ENCODE assay signal across 6 fruit fly cellular contexts in genomic region chrX:3689079-3689478, dm6.
TF ChIP-seq lines count a peak whose summit lies in the region.

No protein-coding gene starts in this region.

- no peak for TF ChIP-seq CTCF in whole organism, embryonic (GFP tag; optimal IDR thresholded peaks at IDR 0.05; lab: Kevin White, UChicago)

TF ChIP-seq in whole organism, 6 proteins besides CTCF, POLR2A, EP300 and RAD21:
- peak; percentile 89 for TF ChIP-seq Dll (optimal IDR thresholded peaks at IDR 0.05; lab: Kevin White, UChicago)
- TF ChIP-seq psq (optimal IDR thresholded peaks at IDR 0.05; lab: Kevin White, UChicago): no peak

TF ChIP-seq in whole organism, adult, 20 proteins besides CTCF, POLR2A, EP300 and RAD21 (continues in another document):
- TF ChIP-seq CG5204 (GFP tag; optimal IDR thresholded peaks at IDR 0.05; lab: Kevin White, UChicago) (no peak), toe (GFP tag; optimal IDR thresholded peaks at IDR 0.05; lab: Kevin White, UChicago) (no peak), Hr96 (GFP tag; optimal IDR thresholded peaks at IDR 0.05; lab: Kevin White, UChicago) (no peak), Crg-1 (GFP tag; optimal IDR thresholded peaks at IDR 0.05; lab: Kevin White, UChicago) (peak; percentile 38), CG7045 (GFP tag; optimal IDR thresholded peaks at IDR 0.05; lab: Kevin White, UChicago) (no peak), cnc (optimal IDR thresholded peaks at IDR 0.05; lab: Kevin White, UChicago) (no peak), CG7101 (tag; optimal IDR thresholded peaks at IDR 0.05; lab: Kevin White, UChicago) (peak; percentile 18), pad (GFP tag; optimal IDR thresholded peaks at IDR 0.05; lab: Kevin White, UChicago) (peak; percentile 57), cic (GFP tag; optimal IDR thresholded peaks at IDR 0.05; lab: Kevin White, UChicago) (peak; percentile 31), CG33017 (tag; optimal IDR thresholded peaks at IDR 0.05; lab: Kevin White, UChicago) (peak; percentile 26), tj (GFP tag; optimal IDR thresholded peaks at IDR 0.05; lab: Kevin White, UChicago) (peak; percentile 89), CG14711 (tag; optimal IDR thresholded peaks at IDR 0.05; lab: Kevin White, UChicago) (no peak), CG12768 (GFP tag; optimal IDR thresholded peaks at IDR 0.05; lab: Kevin White, UChicago) (no peak), Clk (GFP tag; optimal IDR thresholded peaks at IDR 0.05; lab: Kevin White, UChicago) (no peak), bab1 (GFP tag; optimal IDR thresholded peaks at IDR 0.05; lab: Kevin White, UChicago) (peak; percentile 44), ovo (GFP tag; optimal IDR thresholded peaks at IDR 0.05; lab: Kevin White, UChicago) (no peak), Mnt (GFP tag; optimal IDR thresholded peaks at IDR 0.05; lab: Kevin White, UChicago) (peak; percentile 92), CG1620 (GFP tag; optimal IDR thresholded peaks at IDR 0.05; lab: Kevin White, UChicago) (no peak)

TF ChIP-seq in whole organism, embryonic, 481 proteins besides CTCF, POLR2A, EP300 and RAD21 (continues in another document):
- peak; percentile 41 for TF ChIP-seq nerfin-1 (tag; optimal IDR thresholded peaks at IDR 0.05; lab: Kevin White, UChicago)
- peak; percentile 54 for TF ChIP-seq Drgx (GFP tag; IDR thresholded peaks at IDR 0.05; lab: Robert Waterston, UW)
- TF ChIP-seq jigr1 (GFP tag; IDR thresholded peaks at IDR 0.05; lab: Robert Waterston, UW): no peak
- TF ChIP-seq CG32772 (GFP tag; IDR thresholded peaks at IDR 0.05; lab: Robert Waterston, UW): no peak
- TF ChIP-seq CG8388 (GFP tag; optimal IDR thresholded peaks at IDR 0.05; lab: Kevin White, UChicago): no peak
- no peak for TF ChIP-seq toy (GFP tag; IDR thresholded peaks at IDR 0.05; lab: Robert Waterston, UW)
- no peak for TF ChIP-seq CG34422 (GFP tag; IDR thresholded peaks at IDR 0.05; lab: Robert Waterston, UW)
- no peak for TF ChIP-seq zfh2 (GFP tag; optimal IDR thresholded peaks at IDR 0.05; lab: Kevin White, UChicago)
- peak; percentile 55; the same call in 1 of the 2 replicates for TF ChIP-seq vvl (GFP tag; IDR thresholded peaks at IDR 0.05; lab: Robert Waterston, UW)
- TF ChIP-seq PHDP (tag; optimal IDR thresholded peaks at IDR 0.05; lab: Kevin White, UChicago): no peak
- no peak for TF ChIP-seq ham (GFP tag; IDR thresholded peaks at IDR 0.05; lab: Robert Waterston, UW)
- TF ChIP-seq CG8944 (GFP tag; optimal IDR thresholded peaks at IDR 0.05; lab: Kevin White, UChicago): no peak
- peak; percentile 27; the same call in 1 of the 2 replicates for TF ChIP-seq CG13287 (GFP tag; IDR thresholded peaks at IDR 0.05; lab: Robert Waterston, UW; ENCODE audit: partially characterized antibody)
- no peak for TF ChIP-seq CG8290 (GFP tag; optimal IDR thresholded peaks at IDR 0.05; lab: Kevin White, UChicago)
- TF ChIP-seq CG8290 (tag; optimal IDR thresholded peaks at IDR 0.05; lab: Kevin White, UChicago): peak in 1 of 2 experiments; percentile 3
- TF ChIP-seq zen2 (GFP tag; IDR thresholded peaks at IDR 0.05; lab: Robert Waterston, UW; ENCODE audit: partially characterized antibody): peak; percentile 41; the same call in 1 of the 3 replicates
- TF ChIP-seq salm (tag; optimal IDR thresholded peaks at IDR 0.05; lab: Kevin White, UChicago): peak; percentile 5
- no peak for TF ChIP-seq Lim3 (GFP tag; IDR thresholded peaks at IDR 0.05; lab: Robert Waterston, UW)

TF ChIP-seq in whole organism, prepupa, 60 proteins besides CTCF, POLR2A, EP300 and RAD21 (continues in another document):
- TF ChIP-seq svp (GFP tag; lab: Kevin White, UChicago) (peak; percentile 56), OdsH (GFP tag; optimal IDR thresholded peaks at IDR 0.05; lab: Kevin White, UChicago) (no peak), fd85E (GFP tag; optimal IDR thresholded peaks at IDR 0.05; lab: Kevin White, UChicago) (no peak), CG16779 (tag; optimal IDR thresholded peaks at IDR 0.05; lab: Kevin White, UChicago) (peak; percentile 47), Sox102F (GFP tag; optimal IDR thresholded peaks at IDR 0.05; lab: Kevin White, UChicago) (peak; percentile 3), Met (GFP tag; optimal IDR thresholded peaks at IDR 0.05; lab: Kevin White, UChicago) (peak; percentile 31), achi (GFP tag; optimal IDR thresholded peaks at IDR 0.05; lab: Kevin White, UChicago) (peak; percentile 28), spab (GFP tag; optimal IDR thresholded peaks at IDR 0.05; lab: Kevin White, UChicago) (peak; percentile 34), CG3919 (GFP tag; optimal IDR thresholded peaks at IDR 0.05; lab: Kevin White, UChicago) (peak; percentile 50), CG10669 (GFP tag; optimal IDR thresholded peaks at IDR 0.05; lab: Kevin White, UChicago) (no peak), CG6276 (GFP tag; optimal IDR thresholded peaks at IDR 0.05; lab: Kevin White, UChicago) (peak; percentile 51), esn (GFP tag; optimal IDR thresholded peaks at IDR 0.05; lab: Kevin White, UChicago) (no peak), CG15336 (GFP tag; IDR thresholded peaks at IDR 0.05; lab: Robert Waterston, UW) (peak; percentile 49; the same call in 1 of the 2 replicates), net (GFP tag; optimal IDR thresholded peaks at IDR 0.05; lab: Kevin White, UChicago) (peak; percentile 28), pdm3 (GFP tag; optimal IDR thresholded peaks at IDR 0.05; lab: Kevin White, UChicago) (no peak), eg (GFP tag; IDR thresholded peaks at IDR 0.05; lab: Robert Waterston, UW) (peak; percentile 72; the same call in 2 of the 3 replicates), CG7368 (GFP tag; optimal IDR thresholded peaks at IDR 0.05; lab: Kevin White, UChicago) (peak; percentile 14), Eip75B (GFP tag; optimal IDR thresholded peaks at IDR 0.05; lab: Kevin White, UChicago) (no peak), CG6808 (GFP tag; optimal IDR thresholded peaks at IDR 0.05; lab: Kevin White, UChicago) (peak; percentile 63)

TF ChIP-seq in whole organism, pupa, 21 proteins besides CTCF, POLR2A, EP300 and RAD21 (continues in another document):
- no peak for TF ChIP-seq Snoo (tag; optimal IDR thresholded peaks at IDR 0.05; lab: Kevin White, UChicago)
- peak; percentile 86 for TF ChIP-seq CG12605 (GFP tag; IDR thresholded peaks at IDR 0.05; lab: Robert Waterston, UW)
- TF ChIP-seq Ets98B (GFP tag; IDR thresholded peaks at IDR 0.05; lab: Robert Waterston, UW): peak; percentile 62; the same call in 1 of the 2 replicates
- peak; percentile 63; the same call in 1 of the 3 replicates for TF ChIP-seq fd96Ca (GFP tag; IDR thresholded peaks at IDR 0.05; lab: Robert Waterston, UW)
- no peak for TF ChIP-seq rn (GFP tag; IDR thresholded peaks at IDR 0.05; lab: Robert Waterston, UW)
- peak; percentile 1 for TF ChIP-seq CG34367 (tag; optimal IDR thresholded peaks at IDR 0.05; lab: Kevin White, UChicago)
- TF ChIP-seq CG4496 (GFP tag; IDR thresholded peaks at IDR 0.05; lab: Robert Waterston, UW): peak; percentile 45
- peak; percentile 62 for TF ChIP-seq Pif1B (GFP tag; optimal IDR thresholded peaks at IDR 0.05; lab: Kevin White, UChicago)
- TF ChIP-seq CG32121 (GFP tag; IDR thresholded peaks at IDR 0.05; lab: Robert Waterston, UW): 0 out of 2 replicates have a peak, but pooled peaks have one; percentile 58
- TF ChIP-seq D1 (tag; optimal IDR thresholded peaks at IDR 0.05; lab: Kevin White, UChicago): no peak
- peak; percentile 73 for TF ChIP-seq CG13204 (GFP tag; optimal IDR thresholded peaks at IDR 0.05; lab: Kevin White, UChicago)
- TF ChIP-seq CG8301 (tag; optimal IDR thresholded peaks at IDR 0.05; lab: Kevin White, UChicago): peak; percentile 6
- peak; percentile 82 for TF ChIP-seq EcR (GFP tag; optimal IDR thresholded peaks at IDR 0.05; lab: Kevin White, UChicago)
- TF ChIP-seq CG8159 (tag; optimal IDR thresholded peaks at IDR 0.05; lab: Kevin White, UChicago): peak; percentile 32
- TF ChIP-seq CG9948 (tag; optimal IDR thresholded peaks at IDR 0.05; lab: Kevin White, UChicago): no peak
- TF ChIP-seq gl (tag; optimal IDR thresholded peaks at IDR 0.05; lab: Kevin White, UChicago): peak; percentile 66
- peak; percentile 22 for TF ChIP-seq CG14655 (GFP tag; optimal IDR thresholded peaks at IDR 0.05; lab: Kevin White, UChicago)
- peak; percentile 6 for TF ChIP-seq Pif1A (GFP tag; optimal IDR thresholded peaks at IDR 0.05; lab: Kevin White, UChicago)
- peak; percentile 39 for TF ChIP-seq CG15710 (tag; optimal IDR thresholded peaks at IDR 0.05; lab: Kevin White, UChicago)
- no peak for TF ChIP-seq CG10348 (GFP tag; IDR thresholded peaks at IDR 0.05; lab: Robert Waterston, UW)

TF ChIP-seq in whole organism, wandering third instar larva, 38 proteins besides CTCF, POLR2A, EP300 and RAD21 (continues in another document):
- no peak for TF ChIP-seq jim (GFP tag; optimal IDR thresholded peaks at IDR 0.05; lab: Kevin White, UChicago)
- TF ChIP-seq rgr (GFP tag; optimal IDR thresholded peaks at IDR 0.05; lab: Kevin White, UChicago): peak; percentile 34
- TF ChIP-seq ey (GFP tag; optimal IDR thresholded peaks at IDR 0.05; lab: Kevin White, UChicago): no peak
- no peak for TF ChIP-seq Myc (optimal IDR thresholded peaks at IDR 0.05; lab: Kevin White, UChicago)
- TF ChIP-seq CG9705 (GFP tag; optimal IDR thresholded peaks at IDR 0.05; lab: Kevin White, UChicago): no peak
- peak; percentile 48 for TF ChIP-seq Hr83 (GFP tag; optimal IDR thresholded peaks at IDR 0.05; lab: Kevin White, UChicago; ENCODE audit: poor library complexity, severe bottlenecking)
- TF ChIP-seq Sp1 (GFP tag; optimal IDR thresholded peaks at IDR 0.05; lab: Kevin White, UChicago): peak; percentile 31
- peak; percentile 88 for TF ChIP-seq dl (GFP tag; optimal IDR thresholded peaks at IDR 0.05; lab: Kevin White, UChicago; ENCODE audit: insufficient read depth in 1 of 2, partially characterized antibody in 2 of 2)
- TF ChIP-seq dsf (GFP tag; optimal IDR thresholded peaks at IDR 0.05; lab: Kevin White, UChicago; ENCODE audit: borderline replicate concordance): no peak
- TF ChIP-seq CG32264 (GFP tag; optimal IDR thresholded peaks at IDR 0.05; lab: Kevin White, UChicago): peak; percentile 59
- TF ChIP-seq br (GFP tag; optimal IDR thresholded peaks at IDR 0.05; lab: Kevin White, UChicago): no peak
- TF ChIP-seq psq (GFP tag; optimal IDR thresholded peaks at IDR 0.05; lab: Kevin White, UChicago): peak; percentile 91
- TF ChIP-seq fru (GFP tag; optimal IDR thresholded peaks at IDR 0.05; lab: Kevin White, UChicago): peak; percentile 47
- TF ChIP-seq h (GFP tag; optimal IDR thresholded peaks at IDR 0.05; lab: Kevin White, UChicago): peak; percentile 36
- no peak for TF ChIP-seq woc (GFP tag; optimal IDR thresholded peaks at IDR 0.05; lab: Kevin White, UChicago)
- TF ChIP-seq sage (GFP tag; optimal IDR thresholded peaks at IDR 0.05; lab: Kevin White, UChicago): peak; percentile 35
- no peak for TF ChIP-seq foxo (GFP tag; optimal IDR thresholded peaks at IDR 0.05; lab: Kevin White, UChicago)
- peak; percentile 15 for TF ChIP-seq Jra (GFP tag; optimal IDR thresholded peaks at IDR 0.05; lab: Kevin White, UChicago)
- peak; percentile 93 for TF ChIP-seq Dif (GFP tag; optimal IDR thresholded peaks at IDR 0.05; lab: Kevin White, UChicago; ENCODE audit: partially characterized antibody)
- TF ChIP-seq tai (GFP tag; optimal IDR thresholded peaks at IDR 0.05; lab: Kevin White, UChicago): no peak
- peak; percentile 63 for TF ChIP-seq CrebA (GFP tag; optimal IDR thresholded peaks at IDR 0.05; lab: Kevin White, UChicago; ENCODE audit: borderline replicate concordance)
- peak; percentile 32 for TF ChIP-seq Vsx2 (GFP tag; optimal IDR thresholded peaks at IDR 0.05; lab: Kevin White, UChicago; ENCODE audit: partially characterized antibody)
